Worm (Caenorhabditis elegans) whole organism, L4/young adult: ENCODE results near the gene F26F2.1.

Experiments
- W03F9.2 ChIP-seq: fragments of 150-350 bp; optimal IDR thresholded peaks from 2 replicates; lab custom pipeline; 2014; ENCODE audit warnings: missing biosample characterization, missing genetic modification characterization
- dao-5 ChIP-seq: sonication (generic microtip); optimal IDR thresholded peaks from 2 replicates; lab custom pipeline; 2016; ENCODE audit warnings: missing genotype, missing genetic modification characterization, moderate library complexity, missing compliant biosample characterization
- him-1 ChIP-seq: sonication (generic microtip); optimal IDR thresholded peaks from 2 replicates; lab custom pipeline; 2016; ENCODE audit warnings: missing genotype, missing genetic modification reagents, missing genetic modification characterization, missing compliant biosample characterization

The F26F2.1 gene

ce11 chrV:20561795-20562194 is at the start of gene F26F2.1:
Gene F26F2.1, minus strand, starts transcription at chrV:20561895.
- TF ChIP-seq dao-5 (no peak), W03F9.2 (tag; lab: Kevin White, UChicago) (no peak), him-1 (tag; lab: Kevin White, UChicago) (no peak)

- TF ChIP-seq him-1 (tag; lab: Kevin White, UChicago) (no peak), W03F9.2 (tag; lab: Kevin White, UChicago) (no peak), dao-5 (no peak)
These were observed 47.8 kb upstream of the F26F2.1 start, which contains the start of gene grd-2 for ce11 chrV:20609494-20609893. Gene grd-2, plus strand, starts transcription at chrV:20609794.

- TF ChIP-seq him-1 (tag; lab: Kevin White, UChicago), result no peak
- TF ChIP-seq W03F9.2 (tag; lab: Kevin White, UChicago), result no peak
- TF ChIP-seq dao-5, result no peak
These were observed 47.0 kb upstream of the F26F2.1 start, which contains the start of gene ttr-12 for ce11 chrV:20608688-20609087. Gene ttr-12, minus strand, starts transcription at chrV:20608788.

- TF ChIP-seq W03F9.2 (tag; lab: Kevin White, UChicago) (no peak), dao-5 (no peak), him-1 (tag; lab: Kevin White, UChicago) (no peak)
These were observed 44.9 kb upstream of the F26F2.1 start, which contains the start of gene F46B3.23 for ce11 chrV:20606617-20607016. Gene F46B3.23, minus strand, starts transcription at chrV:20606717.

ce11 chrV:20604606-20605155 is 43.0 kb upstream of the F26F2.1 start, which contains the start of gene ttr-57:
Gene ttr-57, plus strand, starts transcription at chrV:20605105.
- no peak for TF ChIP-seq W03F9.2 (tag; lab: Kevin White, UChicago)
- no peak for TF ChIP-seq dao-5
- no peak for TF ChIP-seq him-1 (tag; lab: Kevin White, UChicago)

ce11 chrV:20603014-20603413 is 41.3 kb upstream of the F26F2.1 start, which contains the start of gene ttr-11:
Gene ttr-11, plus strand, starts transcription at chrV:20603314.
- TF ChIP-seq dao-5, result no peak
- TF ChIP-seq W03F9.2 (tag; lab: Kevin White, UChicago), result no peak
- no peak for TF ChIP-seq him-1 (tag; lab: Kevin White, UChicago)

ce11 chrV:20600704-20601103 is 39.0 kb upstream of the F26F2.1 start:
- TF ChIP-seq dao-5, result no peak
- TF ChIP-seq W03F9.2 (tag; lab: Kevin White, UChicago), result no peak
- TF ChIP-seq him-1 (tag; lab: Kevin White, UChicago), result no peak

ce11 chrV:20599795-20600194 is 38.1 kb upstream of the F26F2.1 start, which contains the start of gene col-163:
Gene col-163, plus strand, starts transcription at chrV:20600095.
- TF ChIP-seq dao-5, result no peak
- no peak for TF ChIP-seq him-1 (tag; lab: Kevin White, UChicago)
- TF ChIP-seq W03F9.2 (tag; lab: Kevin White, UChicago), result no peak

- TF ChIP-seq dao-5, result no peak
- TF ChIP-seq him-1 (tag; lab: Kevin White, UChicago), result no peak
- no peak for TF ChIP-seq W03F9.2 (tag; lab: Kevin White, UChicago)
These were observed 35.4 kb upstream of the F26F2.1 start, which contains the start of gene F46B3.1 for ce11 chrV:20597076-20597475. Gene F46B3.1, minus strand, starts transcription at chrV:20597176.

- no peak for TF ChIP-seq dao-5
These were observed 34.0 kb upstream of the F26F2.1 start, which contains the start of gene F26F2.11 for ce11 chrV:20595653-20596052. Gene F26F2.11, minus strand, starts transcription at chrV:20595753.

- TF ChIP-seq W03F9.2 (tag; lab: Kevin White, UChicago) (no peak), him-1 (tag; lab: Kevin White, UChicago) (no peak), dao-5 (no peak)
These were observed 33.1 kb upstream of the F26F2.1 start, which contains the start of gene F26F2.10 for ce11 chrV:20594746-20595145. Gene F26F2.10, minus strand, starts transcription at chrV:20594846.

- TF ChIP-seq W03F9.2 (tag; lab: Kevin White, UChicago) (peak; percentile 95), him-1 (tag; lab: Kevin White, UChicago) (peak; percentile 1), dao-5 (no peak)
These were observed 18.9 kb upstream of the F26F2.1 start, which contains the start of gene F26F2.7 for ce11 chrV:20580511-20581040. Gene F26F2.7, plus strand, starts transcription at chrV:20580990.

- TF ChIP-seq him-1 (tag; lab: Kevin White, UChicago) (no peak), W03F9.2 (tag; lab: Kevin White, UChicago) (no peak), dao-5 (no peak)
These were observed 17.8 kb upstream of the F26F2.1 start, which contains the start of gene F26F2.8 for ce11 chrV:20579534-20579933. Gene F26F2.8, plus strand, starts transcription at chrV:20579546.

- TF ChIP-seq dao-5, result no peak
- no peak for TF ChIP-seq him-1 (tag; lab: Kevin White, UChicago)
- no peak for TF ChIP-seq W03F9.2 (tag; lab: Kevin White, UChicago)
These were observed 13.2 kb upstream of the F26F2.1 start for ce11 chrV:20574872-20575271.
